Worm (Caenorhabditis elegans) whole organism, young adult: ENCODE results near the gene R01H2.2.

Experiments
- B0019.2 ChIP-seq: fragments of 200-800 bp; sonication (Bioruptor generic); conservative IDR thresholded peaks from 2 replicates; pipeline ENCODE4 v1.3.6; 2022; ENCODE audit warnings: missing genetic modification reagents, missing genetic modification characterization, missing compliant biosample characterization
- B0336.3 ChIP-seq: fragments of 200-800 bp; sonication (Bioruptor generic); IDR thresholded peaks from 2 replicates; pipeline ENCODE4 v1.3.6; 2022; ENCODE audit warnings: missing genetic modification characterization, missing compliant biosample characterization
- C06A6.2 ChIP-seq: fragments of 200-800 bp; sonication (Bioruptor generic); conservative IDR thresholded peaks from 2 replicates; pipeline ENCODE4 v1.3.6; 2022; ENCODE audit warnings: missing genetic modification characterization, missing compliant biosample characterization
- F39B2.1 ChIP-seq: fragments of 200-800 bp; sonication (Bioruptor generic); IDR thresholded peaks from 2 replicates; pipeline ENCODE4 v1.3.6; 2022; ENCODE audit warnings: missing genetic modification reagents, missing genetic modification characterization, missing compliant biosample characterization
- F49E8.2 ChIP-seq: sonication (generic microtip); optimal IDR thresholded peaks from 3 replicates; lab custom pipeline; 2017; ENCODE audit warnings: missing genetic modification characterization, mild to moderate bottlenecking, missing compliant biosample characterization, antibody characterized with exemption, moderate library complexity; ENCODE audit not compliant: insufficient read depth
- F52B5.7 ChIP-seq: sonication (generic microtip); optimal IDR thresholded peaks from 2 replicates; lab custom pipeline; 2016; ENCODE audit warnings: mild to moderate bottlenecking, missing genetic modification characterization, missing compliant biosample characterization
- F55B11.4 ChIP-seq: sonication (generic microtip); optimal IDR thresholded peaks from 2 replicates; lab custom pipeline; 2016; ENCODE audit warnings: missing compliant biosample characterization, missing genetic modification characterization, borderline replicate concordance; ENCODE audit not compliant: insufficient read depth
- Y53F4B.3 ChIP-seq: fragments of 200-800 bp; sonication (Bioruptor generic); IDR thresholded peaks from 2 replicates; pipeline ENCODE4 v1.3.6; 2022; ENCODE audit warnings: missing genetic modification reagents, missing genetic modification characterization, missing compliant biosample characterization
- Y79H2A.3 ChIP-seq: fragments of 200-800 bp; sonication (Bioruptor generic); conservative IDR thresholded peaks from 2 replicates; pipeline ENCODE4 v1.3.6; 2022; ENCODE audit warnings: missing genetic modification reagents, missing genetic modification characterization, missing compliant biosample characterization
- Y95B8A.8 ChIP-seq: fragments of 200-800 bp; sonication (Bioruptor generic); IDR thresholded peaks from 2 replicates; pipeline ENCODE4 v1.3.6; 2022; ENCODE audit warnings: missing genetic modification reagents, missing genetic modification characterization, missing compliant biosample characterization
- attf-3 ChIP-seq: fragments of 200-800 bp; sonication (Bioruptor generic); conservative IDR thresholded peaks from 2 replicates; pipeline ENCODE4 v1.3.6; 2022; ENCODE audit warnings: missing genetic modification reagents, missing genetic modification characterization, missing compliant biosample characterization
- bed-1 ChIP-seq: fragments of 200-800 bp; sonication (Bioruptor generic); IDR thresholded peaks from 2 replicates; pipeline ENCODE4 v1.3.6; 2022; ENCODE audit warnings: missing genetic modification reagents, missing genetic modification characterization, missing compliant biosample characterization
- ceh-100 ChIP-seq: fragments of 200-800 bp; sonication (Bioruptor generic); IDR thresholded peaks from 2 replicates; pipeline ENCODE4 v1.3.6; 2022; ENCODE audit warnings: missing genetic modification reagents, missing genetic modification characterization, missing compliant biosample characterization
- ceh-58 ChIP-seq: fragments of 200-800 bp; sonication (Bioruptor generic); IDR thresholded peaks from 2 replicates; pipeline ENCODE4 v1.3.6; 2022; ENCODE audit warnings: missing genetic modification characterization, missing compliant biosample characterization
- die-1 ChIP-seq: sonication (generic microtip); optimal IDR thresholded peaks from 2 replicates; lab custom pipeline; 2016; ENCODE audit warnings: missing genotype, mild to moderate bottlenecking, missing genetic modification characterization, missing compliant biosample characterization
- egrh-3 ChIP-seq: fragments of 200-800 bp; sonication (Bioruptor generic); IDR thresholded peaks from 2 replicates; pipeline ENCODE4 v1.3.6; 2022; ENCODE audit warnings: missing genetic modification reagents, missing genetic modification characterization, missing compliant biosample characterization
- him-1 ChIP-seq: sonication (generic microtip); optimal IDR thresholded peaks from 2 replicates; lab custom pipeline; 2016; ENCODE audit warnings: missing genotype, missing genetic modification reagents, missing genetic modification characterization, missing compliant biosample characterization
- hlh-12 ChIP-seq: sonication (generic microtip); optimal IDR thresholded peaks from 2 replicates; lab custom pipeline; 2016; ENCODE audit warnings: missing genetic modification characterization, missing compliant biosample characterization
- hmg-1.2 ChIP-seq: fragments of 200-800 bp; sonication (Bioruptor generic); IDR thresholded peaks from 2 replicates; pipeline ENCODE4 v1.3.6; 2022; ENCODE audit warnings: missing genetic modification reagents, missing genetic modification characterization, missing compliant biosample characterization
- hrde-1 ChIP-seq: sonication (generic microtip); optimal IDR thresholded peaks from 2 replicates; lab custom pipeline; 2016; ENCODE audit warnings: missing genetic modification characterization, mild to moderate bottlenecking, missing compliant biosample characterization, moderate library complexity, missing genotype, missing genetic modification reagents, borderline replicate concordance
- hsf-1 ChIP-seq: fragments of 200-800 bp; sonication (Bioruptor generic); IDR thresholded peaks from 2 replicates; pipeline ENCODE4 v1.3.6; 2022; ENCODE audit warnings: missing genetic modification reagents, missing genetic modification characterization, missing compliant biosample characterization
- lin-26 ChIP-seq: fragments of 200-800 bp; sonication (Bioruptor generic); IDR thresholded peaks from 2 replicates; pipeline ENCODE4 v1.3.6; 2022; ENCODE audit warnings: missing genetic modification reagents, missing genetic modification characterization, missing compliant biosample characterization
- lin-35 ChIP-seq, 3 experiments: fragments of 150-350 bp in 2 of 3; sonication (generic microtip) in 1 of 3; optimal IDR thresholded peaks; 2 replicates each; lab custom pipeline; 2014 to 2018; ENCODE audit warnings: missing biosample characterization in 3 of 3, missing genetic modification characterization in 3 of 3, missing genetic modification reagents in 3 of 3
- lin-54 ChIP-seq: fragments of 200-800 bp; sonication (Bioruptor generic); optimal IDR thresholded peaks from 2 replicates; lab custom pipeline; 2018; ENCODE audit warnings: mild to moderate bottlenecking, missing genetic modification characterization, missing compliant biosample characterization
- lir-1 ChIP-seq: fragments of 200-800 bp; sonication (Bioruptor generic); conservative IDR thresholded peaks from 2 replicates; pipeline ENCODE4 v1.3.6; 2022; ENCODE audit warnings: missing genetic modification reagents, missing genetic modification characterization, missing compliant biosample characterization
- lsl-1 ChIP-seq: fragments of 200-800 bp; sonication (Bioruptor generic); optimal IDR thresholded peaks from 2 replicates; lab custom pipeline; 2018; ENCODE audit warnings: mild to moderate bottlenecking, missing genetic modification characterization, moderate library complexity, missing compliant biosample characterization
- lsy-27 ChIP-seq: sonication (generic microtip); optimal IDR thresholded peaks from 2 replicates; lab custom pipeline; 2017; ENCODE audit warnings: missing genetic modification characterization, mild to moderate bottlenecking, missing compliant biosample characterization, antibody characterized with exemption, missing genotype, borderline replicate concordance; ENCODE audit not compliant: insufficient read depth
- madf-3 ChIP-seq: fragments of 200-800 bp; sonication (Bioruptor generic); IDR thresholded peaks from 2 replicates; pipeline ENCODE4 v1.3.6; 2022; ENCODE audit warnings: missing genetic modification reagents, missing genetic modification characterization, missing compliant biosample characterization
- madf-8 ChIP-seq: fragments of 200-800 bp; sonication (Bioruptor generic); conservative IDR thresholded peaks from 2 replicates; pipeline ENCODE4 v1.3.6; 2022; ENCODE audit warnings: missing genetic modification reagents, missing genetic modification characterization, missing compliant biosample characterization
- mcd-1 ChIP-seq: fragments of 200-800 bp; sonication (Bioruptor generic); IDR thresholded peaks from 2 replicates; pipeline ENCODE4 v1.3.6; 2022; ENCODE audit warnings: missing genetic modification reagents, missing genetic modification characterization, missing compliant biosample characterization
- nhr-27 ChIP-seq: fragments of 200-800 bp; sonication (Bioruptor generic); optimal IDR thresholded peaks from 2 replicates; lab custom pipeline; 2018; ENCODE audit warnings: mild to moderate bottlenecking, missing genetic modification characterization, moderate library complexity, missing compliant biosample characterization
- pha-4 ChIP-seq: fragments of 150-350 bp; sonication (generic microtip); optimal IDR thresholded peaks from 2 replicates; lab custom pipeline; 2014; ENCODE audit warnings: missing biosample characterization, missing genetic modification reagents, missing genetic modification characterization
- rcor-1 ChIP-seq: fragments of 200-800 bp; sonication (Bioruptor generic); IDR thresholded peaks from 2 replicates; pipeline ENCODE4 v1.3.6; 2022; ENCODE audit warnings: missing genetic modification reagents, missing genetic modification characterization, missing compliant biosample characterization
- snpc-1.1 ChIP-seq: sonication (generic microtip); optimal IDR thresholded peaks from 2 replicates; lab custom pipeline; 2017; ENCODE audit warnings: missing genetic modification characterization, mild to moderate bottlenecking, missing compliant biosample characterization, antibody characterized with exemption, moderate library complexity, missing genotype, missing genetic modification reagents; ENCODE audit not compliant: insufficient read depth
- snpc-1.3 ChIP-seq: sonication (generic microtip); optimal IDR thresholded peaks from 2 replicates; lab custom pipeline; 2017; ENCODE audit warnings: missing genetic modification characterization, mild to moderate bottlenecking, missing compliant biosample characterization, antibody characterized with exemption, moderate library complexity, missing genotype, missing genetic modification reagents; ENCODE audit not compliant: insufficient read depth
- snpc-3.4 ChIP-seq: sonication (generic microtip); optimal IDR thresholded peaks from 2 replicates; lab custom pipeline; 2017; ENCODE audit warnings: missing genetic modification characterization, mild to moderate bottlenecking, missing compliant biosample characterization, antibody characterized with exemption, moderate library complexity, missing genotype, missing genetic modification reagents
- snpc-4 ChIP-seq, 5 experiments: fragments of 150-350 bp in 1 of 5; sonication (generic microtip) in 4 of 5; optimal IDR thresholded peaks; 2 replicates each; lab custom pipeline; 2014 to 2018; ENCODE audit warnings: missing genetic modification characterization in 5 of 5, missing biosample characterization in 3 of 5, antibody characterized with exemption in 2 of 5, mild to moderate bottlenecking in 2 of 5, missing compliant biosample characterization in 2 of 5, missing genotype in 2 of 5, moderate library complexity in 2 of 5, missing genetic modification reagents in 1 of 5
- somi-1 ChIP-seq: fragments of 200-800 bp; sonication (Bioruptor generic); optimal IDR thresholded peaks from 2 replicates; lab custom pipeline; 2018; ENCODE audit warnings: mild to moderate bottlenecking, missing genetic modification characterization, missing compliant biosample characterization
- sptf-2 ChIP-seq: fragments of 200-800 bp; sonication (Bioruptor generic); optimal IDR thresholded peaks from 2 replicates; lab custom pipeline; 2018; ENCODE audit warnings: mild to moderate bottlenecking, missing genetic modification characterization, missing compliant biosample characterization
- tbp1 ChIP-seq: fragments of 200-800 bp; sonication (Bioruptor generic); optimal IDR thresholded peaks from 2 replicates; lab custom pipeline; 2018; ENCODE audit warnings: mild to moderate bottlenecking, missing genetic modification characterization, missing compliant biosample characterization
- unc-130 ChIP-seq: sonication (generic microtip); optimal IDR thresholded peaks from 2 replicates; lab custom pipeline; 2016; ENCODE audit warnings: missing genetic modification reagents, missing genetic modification characterization, missing compliant biosample characterization
- unc-62 ChIP-seq: fragments of 150-350 bp; optimal IDR thresholded peaks from 2 replicates; lab custom pipeline; 2014; ENCODE audit warnings: missing biosample characterization, missing genetic modification reagents, missing genetic modification characterization
- xnd-1 ChIP-seq: sonication (generic microtip); optimal IDR thresholded peaks from 2 replicates; lab custom pipeline; 2016; ENCODE audit warnings: missing genotype, missing genetic modification reagents, missing genetic modification characterization, missing compliant biosample characterization
- ztf-25 ChIP-seq: fragments of 200-800 bp; sonication (Bioruptor generic); IDR thresholded peaks from 2 replicates; pipeline ENCODE4 v1.3.6; 2022; ENCODE audit warnings: missing genetic modification reagents, missing genetic modification characterization, missing compliant biosample characterization
- ztf-28 ChIP-seq: fragments of 200-800 bp; sonication (Bioruptor generic); IDR thresholded peaks from 2 replicates; pipeline ENCODE4 v1.3.6; 2022; ENCODE audit warnings: missing genetic modification reagents, missing genetic modification characterization, missing compliant biosample characterization

R01H2.2 gene

DNA sequence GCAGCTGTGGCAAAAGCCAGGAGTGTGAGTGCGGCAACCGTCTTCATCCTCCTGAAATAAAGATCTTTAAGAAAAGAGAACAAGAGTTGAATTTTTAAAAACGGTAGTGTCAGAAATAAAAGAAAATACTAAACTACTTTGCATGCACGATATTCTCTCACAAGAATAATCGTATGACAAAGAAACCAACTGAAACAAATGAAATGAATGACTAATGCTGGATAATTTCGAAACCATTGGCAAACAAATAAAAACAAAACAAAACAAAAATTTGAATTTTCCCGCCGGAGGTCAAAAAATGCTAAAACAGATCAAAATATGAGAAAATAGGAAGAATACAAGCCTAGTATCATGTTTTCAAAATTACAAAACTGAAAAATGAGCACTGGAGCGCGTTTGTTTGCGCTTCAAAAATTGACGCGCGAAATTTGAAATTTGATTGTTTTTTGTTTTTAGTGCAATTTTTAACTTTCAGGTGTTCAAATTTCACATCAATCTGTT, 47.6 kb downstream of the R01H2.2 start, which contains the start of gene cpg-2 (continued):
- no peak for TF ChIP-seq pha-4 (tag; lab: Kevin White, UChicago)
- TF ChIP-seq attf-3 (GFP tag; lab: Robert Waterston, UW): peak; percentile 24; the same call in 1 of the 2 replicates
- peak; percentile 91 for TF ChIP-seq madf-3 (GFP tag; lab: Robert Waterston, UW)
- TF ChIP-seq snpc-3.4: peak; percentile 96
- TF ChIP-seq tbp1 (GFP tag; lab: Kevin White, UChicago): peak; percentile 64
- TF ChIP-seq sptf-2: no peak
- TF ChIP-seq C06A6.2 (GFP tag; lab: Robert Waterston, UW): no peak
- peak; percentile 96 for TF ChIP-seq lin-54 (GFP tag; lab: Kevin White, UChicago)
- TF ChIP-seq mcd-1: peak; percentile 81
- TF ChIP-seq lsy-27: no peak
- TF ChIP-seq B0336.3 (GFP tag; lab: Robert Waterston, UW): peak; percentile 79
- no peak for TF ChIP-seq F52B5.7 (tag; lab: Kevin White, UChicago)
- TF ChIP-seq F49E8.2 (tag; lab: Kevin White, UChicago): peak; percentile 95
- peak; percentile 84 for TF ChIP-seq Y95B8A.8 (GFP tag; lab: Robert Waterston, UW)
- no peak for TF ChIP-seq ceh-100 (GFP tag; lab: Robert Waterston, UW)
- TF ChIP-seq lin-26 (GFP tag; lab: Robert Waterston, UW): no peak
- no peak for TF ChIP-seq nhr-27 (tag; lab: Kevin White, UChicago)
- no peak for TF ChIP-seq somi-1
- peak; percentile 4 to 89 (median 58) for TF ChIP-seq lin-35 (GFP tag; optimal IDR thresholded peaks at IDR 0.05; lab: Kevin White, UChicago)
- TF ChIP-seq F55B11.4: no peak
- no peak for TF ChIP-seq die-1 (tag; lab: Kevin White, UChicago)
- peak; percentile 94 for TF ChIP-seq unc-130 (GFP tag; lab: Kevin White, UChicago)
- TF ChIP-seq xnd-1: peak; percentile 97
- TF ChIP-seq unc-62: no peak
- TF ChIP-seq madf-8 (GFP tag; lab: Robert Waterston, UW): peak; percentile 99
- TF ChIP-seq rcor-1 (GFP tag; lab: Robert Waterston, UW): peak; percentile 91
- peak; percentile 76 for TF ChIP-seq lir-1 (GFP tag; lab: Robert Waterston, UW)
- peak; percentile 88 for TF ChIP-seq lsl-1 (GFP tag; lab: Kevin White, UChicago)
- no peak for TF ChIP-seq egrh-3 (GFP tag; lab: Robert Waterston, UW)
- TF ChIP-seq hsf-1 (GFP tag; lab: Robert Waterston, UW): peak; percentile 86
- TF ChIP-seq F39B2.1 (GFP tag; lab: Robert Waterston, UW): no peak
- peak; percentile 58 for TF ChIP-seq snpc-4 (GFP tag; optimal IDR thresholded peaks at IDR 0.05; lab: Kevin White, UChicago)
- peak in 3 of 4 experiments; percentile 11 to 62 (median 55) for TF ChIP-seq snpc-4 (tag; optimal IDR thresholded peaks at IDR 0.05; lab: Kevin White, UChicago)
- 0 out of 2 replicates have a peak, but pooled peaks have one; percentile 20 for TF ChIP-seq ztf-28
- no peak for TF ChIP-seq ceh-58 (GFP tag; lab: Robert Waterston, UW)
- TF ChIP-seq snpc-1.3: peak; percentile 89
- no peak for TF ChIP-seq bed-1 (GFP tag; lab: Robert Waterston, UW)
- TF ChIP-seq Y53F4B.3 (GFP tag; lab: Robert Waterston, UW): no peak
- TF ChIP-seq ztf-25 (GFP tag; lab: Robert Waterston, UW): no peak
- peak; percentile 66 for TF ChIP-seq hmg-1.2
- TF ChIP-seq snpc-1.1 (tag; lab: Kevin White, UChicago): peak; percentile 82
- TF ChIP-seq Y79H2A.3: 0 out of 2 replicates have a peak, but pooled peaks have one; percentile 67
- TF ChIP-seq hlh-12: no peak
- TF ChIP-seq hrde-1 (tag; lab: Kevin White, UChicago): peak; percentile 50
- peak; percentile 62 for TF ChIP-seq him-1 (tag; lab: Kevin White, UChicago)
- TF ChIP-seq B0019.2 (GFP tag; lab: Robert Waterston, UW): peak; percentile 80
